Fruit fly (Drosophila melanogaster) whole organism, prepupa: ENCODE measurements around the gene shi.

ENCODE experiments used
- CG4318 ChIP-seq: fragments of 200-800 bp; sonication (Bioruptor generic); optimal IDR thresholded peaks from 3 replicates; lab custom pipeline; 2017; ENCODE audit warnings: missing biosample characterization, mild to moderate bottlenecking, missing genetic modification characterization
- vri ChIP-seq: fragments of 200-800 bp; sonication (Bioruptor generic); optimal IDR thresholded peaks from 3 replicates; lab custom pipeline; 2016; ENCODE audit warnings: missing biosample characterization, mild to moderate bottlenecking, missing genetic modification characterization

DNA sequence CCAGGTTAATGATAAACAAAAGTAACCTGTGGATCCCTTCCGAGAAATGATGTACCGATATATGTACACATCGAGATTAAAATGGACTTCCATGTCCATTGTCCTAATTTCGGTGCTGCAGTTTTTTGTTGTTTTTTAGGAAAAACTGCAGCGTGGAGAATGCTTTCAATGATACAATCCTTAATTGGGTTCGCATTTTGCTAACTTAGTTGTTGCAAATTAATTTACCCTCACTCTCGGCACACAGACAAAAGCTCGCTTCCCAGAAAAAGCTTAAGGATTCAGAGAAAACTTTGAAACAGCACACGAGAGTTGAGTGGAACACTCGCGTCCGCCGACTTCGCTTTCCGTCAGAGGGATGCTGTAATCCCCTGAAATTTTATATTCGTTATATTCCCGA lies 18.7 kb downstream of the shi start, which contains the start of gene Lrp4:
- TF ChIP-seq vri (GFP tag; lab: Kevin White, UChicago), result no peak
- TF ChIP-seq CG4318 (GFP tag; lab: Kevin White, UChicago), result no peak
